Worm (Caenorhabditis elegans): ENCODE measurements around the gene Y57G11B.2.

ce11 chrIV:14611892-14612497 is 46.8 kb downstream of the Y57G11B.2 start:
- no peak for TF ChIP-seq pqm-1 (tag; optimal IDR thresholded peaks at IDR 0.05)
- no peak for TF ChIP-seq sox-2 (GFP tag; IDR thresholded peaks at IDR 0.05)
- TF ChIP-seq ceh-14 (tag; optimal IDR thresholded peaks at IDR 0.05), result no peak
- no peak for TF ChIP-seq ref-2 (tag; optimal IDR thresholded peaks at IDR 0.05)
- TF ChIP-seq elt-2 (tag; optimal IDR thresholded peaks at IDR 0.05), result no peak
- TF ChIP-seq unc-55 (GFP tag; optimal IDR thresholded peaks at IDR 0.05), result no peak
- no peak for TF ChIP-seq sox-4 (tag; optimal IDR thresholded peaks at IDR 0.05)
- TF ChIP-seq nhr-11 (tag; optimal IDR thresholded peaks at IDR 0.05), result no peak
- TF ChIP-seq ama-1 (optimal IDR thresholded peaks at IDR 0.05), result no peak
- no peak for TF ChIP-seq mec-3 (tag; optimal IDR thresholded peaks at IDR 0.05; ENCODE audit: borderline replicate concordance)
